Worm (Caenorhabditis elegans) whole organism, L4/young adult: ENCODE results near the gene T07D1.3.

Experiments
- dao-5 ChIP-seq: sonication (generic microtip); optimal IDR thresholded peaks from 2 replicates; lab custom pipeline; 2016; ENCODE audit warnings: missing genotype, missing genetic modification characterization, moderate library complexity, missing compliant biosample characterization
- him-1 ChIP-seq: sonication (generic microtip); optimal IDR thresholded peaks from 2 replicates; lab custom pipeline; 2016; ENCODE audit warnings: missing genotype, missing genetic modification reagents, missing genetic modification characterization, missing compliant biosample characterization

DNA sequence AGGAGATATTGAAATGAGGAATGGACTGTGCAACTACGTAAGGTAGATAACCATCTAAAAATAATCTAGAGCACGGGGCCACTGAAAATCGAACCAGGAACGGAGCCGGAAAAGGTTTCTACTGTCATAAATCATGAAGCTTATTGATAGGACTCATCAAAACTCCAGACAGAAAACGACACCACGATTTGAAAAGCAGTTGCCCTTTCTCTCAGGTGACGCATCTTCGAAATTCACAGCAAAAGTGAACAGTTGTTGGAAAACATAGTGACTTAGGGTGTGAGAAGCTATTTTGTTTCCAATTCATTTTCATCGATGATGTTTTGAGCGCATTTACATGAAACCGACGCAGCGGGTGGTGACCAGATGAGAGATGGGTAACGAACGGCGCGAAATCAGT is 9.1 kb upstream of the T07D1.3 start:
- TF ChIP-seq dao-5 (tag; lab: Kevin White, UChicago) (no peak), him-1 (tag; lab: Kevin White, UChicago) (no peak)
